Fruit fly (Drosophila melanogaster): ENCODE data around the gene CG9853.

Gene CG9853

dm6 chr3R:4400497-4400833 is 1.4 kb downstream of the CG9853 start, which contains the start of gene CG14647:
CG14647 (plus strand) TSS chr3R:4400510.
- TF ChIP-seq eg (GFP tag; IDR thresholded peaks at IDR 0.05) (no peak), CG8119 (GFP tag; IDR thresholded peaks at IDR 0.05) (no peak)

dm6 chr3R:4399810-4400496 is 1.9 kb downstream of the CG9853 start:
- TF ChIP-seq CG8119 (GFP tag; IDR thresholded peaks at IDR 0.05) (no peak), CG10669 (GFP tag; optimal IDR thresholded peaks at IDR 0.05) (no peak), CG15336 (GFP tag; IDR thresholded peaks at IDR 0.05) (no peak), Eip78C (GFP tag) (peak; percentile 65), Smox (GFP tag; optimal IDR thresholded peaks at IDR 0.05) (no peak), salr (GFP tag; optimal IDR thresholded peaks at IDR 0.05) (peak in 1 of 2 experiments; percentile 52), CG8632 (GFP tag; optimal IDR thresholded peaks at IDR 0.05) (peak; percentile 7), fd59A (GFP tag; optimal IDR thresholded peaks at IDR 0.05) (no peak), Eip93F (GFP tag; optimal IDR thresholded peaks at IDR 0.05) (no peak), CG6808 (GFP tag; optimal IDR thresholded peaks at IDR 0.05) (no peak), dac (GFP tag; optimal IDR thresholded peaks at IDR 0.05) (no peak), CG10631 (GFP tag; optimal IDR thresholded peaks at IDR 0.05) (peak; percentile 14), achi (GFP tag; optimal IDR thresholded peaks at IDR 0.05) (peak; percentile 33), svp (GFP tag) (no peak), lz (GFP tag; optimal IDR thresholded peaks at IDR 0.05) (no peak), OdsH (GFP tag; optimal IDR thresholded peaks at IDR 0.05) (peak; percentile 37), fkh (GFP tag; optimal IDR thresholded peaks at IDR 0.05) (peak; percentile 66), CG11762 (GFP tag; optimal IDR thresholded peaks at IDR 0.05; ENCODE audit: insufficient read depth) (no peak), CG31627 (GFP tag; optimal IDR thresholded peaks at IDR 0.05) (peak; percentile 47), CG32006 (GFP tag; optimal IDR thresholded peaks at IDR 0.05) (peak; percentile 59), Hr38 (GFP tag; optimal IDR thresholded peaks at IDR 0.05) (no peak), ss (GFP tag; optimal IDR thresholded peaks at IDR 0.05) (peak in 1 of 2 experiments; percentile 51), Hr4 (GFP tag; optimal IDR thresholded peaks at IDR 0.05) (peak; percentile 9), Eip75B (GFP tag; optimal IDR thresholded peaks at IDR 0.05) (no peak), Sox15 (GFP tag; optimal IDR thresholded peaks at IDR 0.05) (peak; percentile 19), spab (GFP tag; optimal IDR thresholded peaks at IDR 0.05) (no peak), topi (GFP tag; optimal IDR thresholded peaks at IDR 0.05) (peak; percentile 5), Ets21C (GFP tag; optimal IDR thresholded peaks at IDR 0.05) (peak; percentile 32), Sox14 (GFP tag; optimal IDR thresholded peaks at IDR 0.05) (no peak), Blimp-1 (GFP tag; optimal IDR thresholded peaks at IDR 0.05) (peak; percentile 2), CG34406 (GFP tag; optimal IDR thresholded peaks at IDR 0.05) (no peak), esn (GFP tag; optimal IDR thresholded peaks at IDR 0.05) (peak; percentile 2), Hr39 (GFP tag; optimal IDR thresholded peaks at IDR 0.05) (peak; percentile 30), fd85E (GFP tag; optimal IDR thresholded peaks at IDR 0.05) (no peak), dsx (GFP tag; optimal IDR thresholded peaks at IDR 0.05; ENCODE audit: poor library complexity, severe bottlenecking) (no peak), CG6854 (GFP tag; optimal IDR thresholded peaks at IDR 0.05) (no peak), CG8319 (GFP tag; optimal IDR thresholded peaks at IDR 0.05) (no peak), CG6792 (GFP tag; optimal IDR thresholded peaks at IDR 0.05) (no peak), net (GFP tag; optimal IDR thresholded peaks at IDR 0.05) (no peak), CG6163 (GFP tag; IDR thresholded peaks at IDR 0.05) (no peak), CG9139 (GFP tag; optimal IDR thresholded peaks at IDR 0.05) (no peak), CG3032 (tag; optimal IDR thresholded peaks at IDR 0.05) (peak; percentile 40), CG1621 (tag; optimal IDR thresholded peaks at IDR 0.05) (no peak), eg (GFP tag; IDR thresholded peaks at IDR 0.05) (peak; percentile 23; the same call in 1 of the 3 replicates), Ets96B (tag; optimal IDR thresholded peaks at IDR 0.05) (peak; percentile 7), CG11902 (GFP tag; optimal IDR thresholded peaks at IDR 0.05) (no peak), pdm3 (GFP tag; optimal IDR thresholded peaks at IDR 0.05) (peak; percentile 40), CG6276 (GFP tag; optimal IDR thresholded peaks at IDR 0.05) (no peak), vri (GFP tag; optimal IDR thresholded peaks at IDR 0.05) (no peak)
